Worm (Caenorhabditis elegans) whole organism, young adult: ENCODE results near the gene rft-2.

Experiments
- B0035.1 ChIP-seq: sonication (generic microtip); optimal IDR thresholded peaks from 2 replicates; lab custom pipeline; 2016; ENCODE audit warnings: missing genetic modification characterization, mild to moderate bottlenecking, missing compliant biosample characterization, missing genotype, missing genetic modification reagents
- C06A6.2 ChIP-seq: fragments of 200-800 bp; sonication (Bioruptor generic); conservative IDR thresholded peaks from 2 replicates; pipeline ENCODE4 v1.3.6; 2022; ENCODE audit warnings: missing genetic modification characterization, missing compliant biosample characterization
- F49E8.2 ChIP-seq: sonication (generic microtip); optimal IDR thresholded peaks from 3 replicates; lab custom pipeline; 2017; ENCODE audit warnings: missing genetic modification characterization, mild to moderate bottlenecking, missing compliant biosample characterization, antibody characterized with exemption, moderate library complexity; ENCODE audit not compliant: insufficient read depth
- F57A8.1 ChIP-seq: fragments of 200-800 bp; sonication (Bioruptor generic); optimal IDR thresholded peaks from 2 replicates; lab custom pipeline; 2018; ENCODE audit warnings: mild to moderate bottlenecking, missing genetic modification characterization, moderate library complexity, missing compliant biosample characterization
- K11D2.4 ChIP-seq: fragments of 200-800 bp; sonication (Bioruptor generic); IDR thresholded peaks from 2 replicates; pipeline ENCODE4 v1.3.6; 2022; ENCODE audit warnings: missing genetic modification reagents, missing genetic modification characterization, missing compliant biosample characterization
- Y79H2A.3 ChIP-seq: fragments of 200-800 bp; sonication (Bioruptor generic); conservative IDR thresholded peaks from 2 replicates; pipeline ENCODE4 v1.3.6; 2022; ENCODE audit warnings: missing genetic modification reagents, missing genetic modification characterization, missing compliant biosample characterization
- Y95B8A.8 ChIP-seq: fragments of 200-800 bp; sonication (Bioruptor generic); IDR thresholded peaks from 2 replicates; pipeline ENCODE4 v1.3.6; 2022; ENCODE audit warnings: missing genetic modification reagents, missing genetic modification characterization, missing compliant biosample characterization
- akir-1 ChIP-seq: fragments of 200-800 bp; sonication (Bioruptor generic); optimal IDR thresholded peaks from 2 replicates; lab custom pipeline; 2018; ENCODE audit warnings: mild to moderate bottlenecking, missing genetic modification characterization, moderate library complexity, missing compliant biosample characterization
- athp-1 ChIP-seq: sonication (generic microtip); optimal IDR thresholded peaks from 2 replicates; lab custom pipeline; 2017; ENCODE audit warnings: mild to moderate bottlenecking, missing genetic modification characterization, missing compliant biosample characterization
- attf-6 ChIP-seq: fragments of 200-800 bp; sonication (Bioruptor generic); IDR thresholded peaks from 2 replicates; pipeline ENCODE4 v1.3.6; 2022; ENCODE audit warnings: missing genetic modification reagents, missing genetic modification characterization, missing compliant biosample characterization
- ceh-79 ChIP-seq: sonication (generic microtip); optimal IDR thresholded peaks from 2 replicates; lab custom pipeline; 2017; ENCODE audit warnings: mild to moderate bottlenecking, missing genetic modification characterization, missing compliant biosample characterization
- chd-7 ChIP-seq: sonication (generic microtip); optimal IDR thresholded peaks from 2 replicates; lab custom pipeline; 2016; ENCODE audit warnings: mild to moderate bottlenecking, missing genetic modification characterization, moderate library complexity, missing compliant biosample characterization
- efl-1 ChIP-seq: fragments of 150-350 bp; optimal IDR thresholded peaks from 2 replicates; lab custom pipeline; 2014; ENCODE audit warnings: missing biosample characterization, missing genetic modification reagents, missing genetic modification characterization
- egl-18 ChIP-seq: fragments of 200-800 bp; sonication (Bioruptor generic); IDR thresholded peaks from 2 replicates; pipeline ENCODE4 v1.3.6; 2022; ENCODE audit warnings: missing genetic modification reagents, missing genetic modification characterization, missing compliant biosample characterization
- egl-44 ChIP-seq: fragments of 200-800 bp; sonication (Bioruptor generic); IDR thresholded peaks from 2 replicates; pipeline ENCODE4 v1.3.6; 2022; ENCODE audit warnings: missing genetic modification reagents, missing genetic modification characterization, missing compliant biosample characterization
- fkh-3 ChIP-seq: sonication (generic microtip); optimal IDR thresholded peaks from 2 replicates; lab custom pipeline; 2016; ENCODE audit warnings: mild to moderate bottlenecking, missing genetic modification characterization, missing compliant biosample characterization
- gei-17 ChIP-seq: fragments of 200-800 bp; sonication (Bioruptor generic); optimal IDR thresholded peaks from 2 replicates; lab custom pipeline; 2018; ENCODE audit warnings: mild to moderate bottlenecking, missing genetic modification characterization, missing compliant biosample characterization
- him-1 ChIP-seq: sonication (generic microtip); optimal IDR thresholded peaks from 2 replicates; lab custom pipeline; 2016; ENCODE audit warnings: missing genotype, missing genetic modification reagents, missing genetic modification characterization, missing compliant biosample characterization
- hmg-1.2 ChIP-seq: fragments of 200-800 bp; sonication (Bioruptor generic); IDR thresholded peaks from 2 replicates; pipeline ENCODE4 v1.3.6; 2022; ENCODE audit warnings: missing genetic modification reagents, missing genetic modification characterization, missing compliant biosample characterization
- lag-1 ChIP-seq: fragments of 200-800 bp; sonication (Bioruptor generic); IDR thresholded peaks from 2 replicates; pipeline ENCODE4 v1.3.6; 2022; ENCODE audit warnings: missing genetic modification reagents, missing genetic modification characterization, missing compliant biosample characterization
- let-526 ChIP-seq: fragments of 200-800 bp; sonication (Bioruptor generic); IDR thresholded peaks from 2 replicates; pipeline ENCODE4 v1.3.6; 2022; ENCODE audit warnings: missing genetic modification reagents, missing genetic modification characterization, missing compliant biosample characterization
- lin-26 ChIP-seq: fragments of 200-800 bp; sonication (Bioruptor generic); IDR thresholded peaks from 2 replicates; pipeline ENCODE4 v1.3.6; 2022; ENCODE audit warnings: missing genetic modification reagents, missing genetic modification characterization, missing compliant biosample characterization
- lin-35 ChIP-seq, 3 experiments: fragments of 150-350 bp in 2 of 3; sonication (generic microtip) in 1 of 3; optimal IDR thresholded peaks; 2 replicates each; lab custom pipeline; 2014 to 2018; ENCODE audit warnings: missing biosample characterization in 3 of 3, missing genetic modification characterization in 3 of 3, missing genetic modification reagents in 3 of 3
- lin-40 ChIP-seq: sonication (generic microtip); optimal IDR thresholded peaks from 2 replicates; lab custom pipeline; 2016; ENCODE audit warnings: missing genetic modification characterization, mild to moderate bottlenecking, missing compliant biosample characterization, missing genotype, missing genetic modification reagents
- lir-1 ChIP-seq: fragments of 200-800 bp; sonication (Bioruptor generic); conservative IDR thresholded peaks from 2 replicates; pipeline ENCODE4 v1.3.6; 2022; ENCODE audit warnings: missing genetic modification reagents, missing genetic modification characterization, missing compliant biosample characterization
- madf-10 ChIP-seq: sonication (generic microtip); optimal IDR thresholded peaks from 2 replicates; lab custom pipeline; 2016; ENCODE audit warnings: mild to moderate bottlenecking, missing genetic modification characterization, missing compliant biosample characterization
- nfya-1 ChIP-seq: sonication (generic microtip); optimal IDR thresholded peaks from 2 replicates; lab custom pipeline; 2017; ENCODE audit warnings: antibody characterized with exemption, missing compliant biosample characterization, missing genetic modification characterization, borderline replicate concordance; ENCODE audit not compliant: insufficient read depth
- nfyb-1 ChIP-seq: fragments of 200-800 bp; sonication (Bioruptor generic); IDR thresholded peaks from 2 replicates; pipeline ENCODE4 v1.3.6; 2022; ENCODE audit warnings: missing genetic modification reagents, missing genetic modification characterization, missing compliant biosample characterization
- nhr-120 ChIP-seq: fragments of 200-800 bp; sonication (Bioruptor generic); IDR thresholded peaks from 2 replicates; pipeline ENCODE4 v1.3.6; 2022; ENCODE audit warnings: missing genetic modification characterization, missing compliant biosample characterization
- nhr-179 ChIP-seq: sonication (generic microtip); optimal IDR thresholded peaks from 2 replicates; lab custom pipeline; 2016; ENCODE audit warnings: mild to moderate bottlenecking, missing genetic modification characterization, missing compliant biosample characterization
- nhr-90 ChIP-seq: sonication (generic microtip); optimal IDR thresholded peaks from 2 replicates; lab custom pipeline; 2016; ENCODE audit warnings: missing genotype, mild to moderate bottlenecking, missing genetic modification characterization, missing compliant biosample characterization
- pbrm-1 ChIP-seq: fragments of 200-800 bp; sonication (Bioruptor generic); IDR thresholded peaks from 2 replicates; pipeline ENCODE4 v1.3.6; 2022; ENCODE audit warnings: missing genetic modification reagents, missing genetic modification characterization, missing compliant biosample characterization
- rpc-1 ChIP-seq, 2 experiments: fragments of 150-350 bp in 1 of 2; sonication (generic microtip) in 1 of 2; optimal IDR thresholded peaks; 2 replicates each; lab custom pipeline; 2014 to 2018; ENCODE audit warnings: missing biosample characterization in 1 of 2, missing genetic modification characterization in 1 of 2, missing genetic modification reagents in 1 of 2, missing genotype in 1 of 2
- sdz-38 ChIP-seq: sonication (generic microtip); optimal IDR thresholded peaks from 2 replicates; lab custom pipeline; 2016; ENCODE audit warnings: missing genotype, missing genetic modification characterization, missing compliant biosample characterization
- tbp1 ChIP-seq: fragments of 200-800 bp; sonication (Bioruptor generic); optimal IDR thresholded peaks from 2 replicates; lab custom pipeline; 2018; ENCODE audit warnings: mild to moderate bottlenecking, missing genetic modification characterization, missing compliant biosample characterization
- tlf-1 ChIP-seq: fragments of 200-800 bp; sonication (Bioruptor generic); optimal IDR thresholded peaks from 2 replicates; lab custom pipeline; 2018; ENCODE audit warnings: mild to moderate bottlenecking, missing genetic modification characterization, missing compliant biosample characterization
- unc-62 ChIP-seq: fragments of 150-350 bp; optimal IDR thresholded peaks from 2 replicates; lab custom pipeline; 2014; ENCODE audit warnings: missing biosample characterization, missing genetic modification reagents, missing genetic modification characterization
- zfh-2 ChIP-seq: fragments of 200-800 bp; sonication (Bioruptor generic); conservative IDR thresholded peaks from 2 replicates; pipeline ENCODE4 v1.3.6; 2022; ENCODE audit warnings: missing genetic modification reagents, missing genetic modification characterization, missing compliant biosample characterization
- ztf-22 ChIP-seq: fragments of 200-800 bp; sonication (Bioruptor generic); optimal IDR thresholded peaks from 2 replicates; lab custom pipeline; 2018; ENCODE audit warnings: mild to moderate bottlenecking, missing genetic modification characterization, moderate library complexity, missing compliant biosample characterization
- ztf-26 ChIP-seq: sonication (generic microtip); optimal IDR thresholded peaks from 2 replicates; lab custom pipeline; 2017; ENCODE audit warnings: missing genetic modification characterization, missing compliant biosample characterization

rft-2 gene

DNA sequence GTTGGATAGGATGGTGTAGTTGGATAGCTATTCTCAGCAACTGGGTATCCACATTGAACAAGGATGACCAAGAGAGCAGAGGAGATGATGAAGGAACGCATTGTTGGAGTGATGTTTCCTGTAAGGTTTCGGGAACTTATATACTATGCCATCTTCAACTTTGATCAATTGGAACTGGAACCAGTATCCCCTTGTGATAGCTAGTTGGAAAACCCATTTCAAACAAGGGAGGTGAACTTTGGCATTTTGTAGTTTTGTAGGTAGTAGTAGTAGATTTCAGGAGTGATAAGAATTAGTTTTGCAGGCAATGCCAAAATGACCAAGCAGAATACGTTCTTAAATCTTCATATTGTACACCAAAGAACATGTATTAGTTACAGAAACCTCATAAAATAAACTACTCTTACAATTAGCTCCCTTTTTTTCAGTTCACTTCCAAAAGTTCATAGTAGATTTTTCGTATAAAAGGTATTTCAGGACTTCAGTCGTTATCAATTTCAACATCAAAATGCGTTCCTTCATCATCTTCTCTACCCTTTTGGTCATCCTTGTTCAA, 30.5 kb downstream of the rft-2 start, which contains the start of the genes Y47D7A.7 and Y47D7A.2:
TSS of gene Y47D7A.7 (minus strand) at position 101 of the 556 bp plus-strand sequence.
TSS of gene Y47D7A.2 (plus strand) at position 506 of the 556 bp plus-strand sequence.
- no peak for TF ChIP-seq ztf-26
- TF ChIP-seq sdz-38 (tag; lab: Kevin White, UChicago), result no peak
- no peak for TF ChIP-seq F57A8.1
- TF ChIP-seq ztf-22 (GFP tag; lab: Kevin White, UChicago), result no peak
- no peak for TF ChIP-seq Y79H2A.3 (GFP tag; lab: Robert Waterston, UW)
- no peak for TF ChIP-seq F49E8.2
- no peak for TF ChIP-seq ceh-79
- no peak for TF ChIP-seq pbrm-1 (GFP tag; lab: Robert Waterston, UW)
- no peak for TF ChIP-seq chd-7 (tag; lab: Kevin White, UChicago)
- no peak for TF ChIP-seq tbp1 (GFP tag; lab: Kevin White, UChicago)
- no peak for TF ChIP-seq him-1 (tag; lab: Kevin White, UChicago)
- no peak for TF ChIP-seq nhr-90 (tag; lab: Kevin White, UChicago)
- TF ChIP-seq lin-35 (GFP tag; optimal IDR thresholded peaks at IDR 0.05; lab: Kevin White, UChicago), result no peak
- TF ChIP-seq efl-1 (GFP tag; lab: Kevin White, UChicago), result no peak
- TF ChIP-seq egl-44, result no peak

ce11 chrV:4418116-4418515, 32.2 kb downstream of the rft-2 start, which contains the start of gene Y47D7A.6:
Gene Y47D7A.6 (minus strand): TSS chrV:4418216.
- TF ChIP-seq fkh-3 (tag; lab: Kevin White, UChicago) (no peak), Y95B8A.8 (no peak), hmg-1.2 (GFP tag; lab: Robert Waterston, UW) (no peak), nhr-90 (tag; lab: Kevin White, UChicago) (no peak), zfh-2 (GFP tag; lab: Robert Waterston, UW) (no peak), lag-1 (GFP tag; lab: Robert Waterston, UW) (no peak), rpc-1 (optimal IDR thresholded peaks at IDR 0.05; lab: Kevin White, UChicago) (no peak), rpc-1 (tag; optimal IDR thresholded peaks at IDR 0.05; lab: Kevin White, UChicago) (no peak), lir-1 (GFP tag; lab: Robert Waterston, UW) (no peak), K11D2.4 (GFP tag; lab: Robert Waterston, UW) (no peak), nhr-120 (GFP tag; lab: Robert Waterston, UW) (no peak), ceh-79 (no peak)
- TF ChIP-seq, all 124 proteins: peak for 0

ce11 chrV:4416710-4417109, 33.7 kb downstream of the rft-2 start, which contains the start of gene Y47D7A.18:
Gene Y47D7A.18 (minus strand): TSS chrV:4416810.
- TF ChIP-seq nhr-179 (no peak), ztf-26 (no peak), gei-17 (GFP tag; lab: Kevin White, UChicago) (no peak), lin-26 (GFP tag; lab: Robert Waterston, UW) (no peak), B0035.1 (tag; lab: Kevin White, UChicago) (no peak), unc-62 (GFP tag; lab: Kevin White, UChicago) (no peak), madf-10 (no peak)

DNA sequence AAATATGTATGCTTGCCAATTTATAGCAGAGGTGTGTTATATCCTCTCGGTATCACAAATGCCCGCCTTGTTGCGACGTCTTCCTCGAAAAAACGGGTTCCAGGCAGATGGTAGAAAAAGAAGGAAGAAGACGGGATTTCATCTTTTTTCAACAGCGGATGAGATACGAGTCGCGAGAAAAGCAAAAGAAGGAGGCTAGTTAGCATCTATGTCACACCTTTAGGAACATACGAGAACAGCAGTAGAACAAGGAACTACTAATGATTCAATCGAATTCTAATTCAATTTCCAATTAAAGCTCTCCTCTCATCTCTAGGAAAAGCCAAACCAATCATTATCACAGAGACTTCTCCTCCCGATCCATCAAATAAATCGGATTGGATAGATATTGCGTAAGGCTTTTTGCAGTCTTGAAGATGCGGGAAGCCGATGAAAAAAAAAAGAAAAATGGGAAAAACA, 35.7 kb downstream of the rft-2 start, which contains the start of gene grl-5:
TSS of gene grl-5 (minus strand) at position 51 of the 459 bp plus-strand sequence.
- TF ChIP-seq nfyb-1 (GFP tag; lab: Robert Waterston, UW) (no peak), let-526 (GFP tag; lab: Robert Waterston, UW) (no peak), nfya-1 (tag; lab: Kevin White, UChicago) (no peak), egl-18 (GFP tag; lab: Robert Waterston, UW) (no peak), C06A6.2 (no peak), lin-40 (tag; lab: Kevin White, UChicago) (no peak), akir-1 (no peak), attf-6 (no peak), athp-1 (tag; lab: Kevin White, UChicago) (no peak), tlf-1 (GFP tag; lab: Kevin White, UChicago) (no peak)
